Worm (Caenorhabditis elegans) whole organism, early embryonic: ENCODE data around the gene C04C3.7.

ENCODE experiments used
- aly-1 ChIP-seq: sonication (generic microtip); optimal IDR thresholded peaks from 2 replicates; lab custom pipeline; 2016; ENCODE audit warnings: missing genetic modification characterization, missing compliant biosample characterization
- ama-1 ChIP-seq: fragments of 150-350 bp; optimal IDR thresholded peaks from 2 replicates; lab custom pipeline; 2014
- ceh-13 ChIP-seq: fragments of 200-800 bp; sonication (Bioruptor generic); optimal IDR thresholded peaks from 2 replicates; lab custom pipeline; 2018; ENCODE audit warnings: mild to moderate bottlenecking, missing genetic modification characterization, missing compliant biosample characterization
- flt-1 ChIP-seq: fragments of 200-800 bp; sonication (Bioruptor generic); IDR thresholded peaks from 2 replicates; pipeline ENCODE4 v1.3.6; 2022; ENCODE audit warnings: missing genetic modification characterization, missing compliant biosample characterization
- hmg-4 ChIP-seq: fragments of 200-800 bp; sonication (Bioruptor generic); optimal IDR thresholded peaks from 2 replicates; lab custom pipeline; 2018; ENCODE audit warnings: mild to moderate bottlenecking, missing genetic modification characterization, missing compliant biosample characterization
- hnd-1 ChIP-seq: sonication (generic microtip); optimal IDR thresholded peaks from 2 replicates; lab custom pipeline; 2016; ENCODE audit warnings: missing genetic modification characterization, missing compliant biosample characterization
- sea-1 ChIP-seq: fragments of 200-800 bp; sonication (Bioruptor generic); conservative IDR thresholded peaks from 2 replicates; pipeline ENCODE4 v1.3.6; 2022; ENCODE audit warnings: missing genetic modification characterization, missing compliant biosample characterization

DNA sequence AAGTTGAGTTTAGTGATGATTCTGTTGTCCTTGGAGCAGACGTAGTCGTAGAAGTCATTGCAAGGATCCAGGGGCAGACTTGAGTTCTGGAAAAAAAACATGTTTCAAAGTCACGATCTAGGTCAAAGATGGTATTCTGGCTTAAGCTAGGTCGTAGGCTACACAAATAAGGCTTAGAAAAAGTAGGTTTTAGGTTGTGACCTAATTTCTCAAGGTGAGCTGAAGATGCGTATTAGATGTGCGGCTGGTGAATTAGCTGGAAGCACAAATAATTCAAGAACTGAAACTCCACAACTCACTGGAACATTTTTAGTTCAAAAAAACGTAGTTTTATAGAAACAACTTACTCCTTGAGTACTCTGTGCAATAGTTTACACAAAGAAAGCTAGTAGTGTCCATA, 10.8 kb upstream of the C04C3.7 start, which contains the start of gene F09D12.2:
- TF ChIP-seq hmg-4 (GFP tag; lab: Kevin White, UChicago) (no peak), ama-1 (lab: Kevin White, UChicago) (no peak), flt-1 (GFP tag; lab: Robert Waterston, UW) (no peak), aly-1 (no peak), hnd-1 (no peak), ceh-13 (no peak), sea-1 (no peak)
